Worm (Caenorhabditis elegans) whole organism, midembryonic: ENCODE data around the gene K06A4.10.

Experiments used
- cog-1 ChIP-seq: sonication (generic microtip); optimal IDR thresholded peaks from 2 replicates; lab custom pipeline; 2016; ENCODE audit warnings: missing genetic modification characterization, missing compliant biosample characterization
- flt-1 ChIP-seq: fragments of 200-800 bp; sonication (Bioruptor generic); IDR thresholded peaks from 2 replicates; pipeline ENCODE4 v1.3.6; 2022; ENCODE audit warnings: missing genetic modification characterization, missing compliant biosample characterization
- ztf-29 ChIP-seq: fragments of 200-800 bp; sonication (Bioruptor generic); IDR thresholded peaks from 2 replicates; pipeline ENCODE4 v1.3.6; 2022; ENCODE audit warnings: missing genetic modification reagents, missing genetic modification characterization, missing compliant biosample characterization

- TF ChIP-seq flt-1 (GFP tag; lab: Robert Waterston, UW) (no peak), cog-1 (tag; lab: Kevin White, UChicago) (no peak), ztf-29 (GFP tag; lab: Robert Waterston, UW) (no peak)
Measured at ce11 chrV:9526470-9526869, 36.9 kb upstream of the K06A4.10 start, which contains the start of gene C50F4.1.
